Worm (Caenorhabditis elegans): ENCODE data around the gene F48G7.4.

DNA sequence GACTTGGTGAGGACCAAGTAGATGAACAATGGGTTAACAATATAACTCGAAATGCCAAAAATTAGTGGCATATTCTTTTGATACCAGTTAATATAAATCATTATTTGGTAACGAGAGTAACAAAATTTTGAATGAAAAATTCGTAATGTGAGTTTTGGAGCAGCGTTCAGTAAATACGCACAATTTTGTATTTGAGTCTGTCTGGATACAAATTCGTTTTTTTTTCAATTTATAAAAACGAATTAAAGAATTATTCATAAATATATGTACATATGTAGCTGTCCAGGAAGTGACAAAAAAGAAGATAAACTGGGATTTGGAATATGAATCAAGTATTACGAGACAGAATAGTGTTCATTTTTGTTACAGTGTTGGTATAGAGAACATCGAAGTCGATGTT, 33.7 kb downstream of the F48G7.4 start, which contains the start of gene srj-5:
- TF ChIP-seq pax-3 (tag; optimal IDR thresholded peaks at IDR 0.05): no peak
- no peak for TF ChIP-seq nhr-19 (GFP tag; conservative IDR thresholded peaks at IDR 0.05)
- no peak for TF ChIP-seq fos-1 (tag; optimal IDR thresholded peaks at IDR 0.05)
- no peak for TF ChIP-seq mdl-1 (tag; optimal IDR thresholded peaks at IDR 0.05)
- TF ChIP-seq ama-1 (optimal IDR thresholded peaks at IDR 0.05): no peak
- no peak for TF ChIP-seq fkh-10 (GFP tag; optimal IDR thresholded peaks at IDR 0.05)
- no peak for TF ChIP-seq pqm-1 (tag; optimal IDR thresholded peaks at IDR 0.05)
- no peak for TF ChIP-seq ztf-11 (tag; optimal IDR thresholded peaks at IDR 0.05)
- TF ChIP-seq elt-2 (tag; optimal IDR thresholded peaks at IDR 0.05): no peak
- no peak for TF ChIP-seq ces-1 (GFP tag; optimal IDR thresholded peaks at IDR 0.05)
- no peak for TF ChIP-seq pag-3 (tag; optimal IDR thresholded peaks at IDR 0.05; ENCODE audit: borderline replicate concordance, insufficient read depth)
- TF ChIP-seq aly-2 (tag; optimal IDR thresholded peaks at IDR 0.05): no peak
- TF ChIP-seq lin-39 (tag; optimal IDR thresholded peaks at IDR 0.05): no peak
- no peak for TF ChIP-seq unc-62 (GFP tag; optimal IDR thresholded peaks at IDR 0.05)

Data from whole organism, L1 larva.